Fruit fly (Drosophila melanogaster) whole organism, adult: ENCODE data around the gene CG4593.

ENCODE experiments used
- CG11617 ChIP-seq: fragments of 200-800 bp; sonication (Bioruptor generic); optimal IDR thresholded peaks from 2 replicates; lab custom pipeline; 2017; ENCODE audit warnings: mild to moderate bottlenecking, missing biosample characterization, missing genetic modification reagents, missing genetic modification characterization
- CG12768 ChIP-seq: fragments of 200-800 bp; sonication (Bioruptor generic); optimal IDR thresholded peaks from 2 replicates; lab custom pipeline; 2017; ENCODE audit warnings: missing biosample characterization, missing genetic modification characterization, mild to moderate bottlenecking, moderate library complexity, missing genetic modification reagents
- CG14711 ChIP-seq: fragments of 200-800 bp; sonication (Bioruptor generic); optimal IDR thresholded peaks from 2 replicates; lab custom pipeline; 2018; ENCODE audit warnings: missing biosample characterization, mild to moderate bottlenecking, missing genetic modification characterization, moderate library complexity
- CG1620 ChIP-seq: fragments of 200-800 bp; sonication (Bioruptor generic); optimal IDR thresholded peaks from 2 replicates; lab custom pipeline; 2016; ENCODE audit warnings: missing biosample characterization, missing genetic modification characterization
- CG33017 ChIP-seq: fragments of 200-800 bp; sonication (Bioruptor generic); optimal IDR thresholded peaks from 2 replicates; lab custom pipeline; 2018; ENCODE audit warnings: missing biosample characterization, mild to moderate bottlenecking, missing genetic modification characterization, moderate library complexity
- CG5204 ChIP-seq: fragments of 200-800 bp; sonication (Bioruptor generic); optimal IDR thresholded peaks from 2 replicates; lab custom pipeline; 2016; ENCODE audit warnings: missing biosample characterization, missing genetic modification characterization
- CG7045 ChIP-seq: fragments of 200-800 bp; sonication (Bioruptor generic); optimal IDR thresholded peaks from 2 replicates; lab custom pipeline; 2017; ENCODE audit warnings: missing biosample characterization, mild to moderate bottlenecking, missing genetic modification characterization
- CG7101 ChIP-seq: fragments of 200-800 bp; sonication (Bioruptor generic); optimal IDR thresholded peaks from 2 replicates; lab custom pipeline; 2018; ENCODE audit warnings: missing biosample characterization, mild to moderate bottlenecking, missing genetic modification characterization, moderate library complexity
- Clk ChIP-seq: fragments of 200-800 bp; sonication (Bioruptor generic); optimal IDR thresholded peaks from 2 replicates; lab custom pipeline; 2017; ENCODE audit warnings: missing biosample characterization, missing genetic modification characterization
- Crg-1 ChIP-seq: fragments of 200-800 bp; sonication (Bioruptor generic); optimal IDR thresholded peaks from 2 replicates; lab custom pipeline; 2016; ENCODE audit warnings: missing biosample characterization, missing genetic modification characterization
- Hr96 ChIP-seq: fragments of 200-800 bp; sonication (Bioruptor generic); optimal IDR thresholded peaks from 2 replicates; lab custom pipeline; 2016; ENCODE audit warnings: missing biosample characterization, missing genetic modification characterization
- Mnt ChIP-seq: fragments of 200-800 bp; sonication (Bioruptor generic); optimal IDR thresholded peaks from 2 replicates; lab custom pipeline; 2016; ENCODE audit warnings: missing biosample characterization, mild to moderate bottlenecking, missing genetic modification characterization
- bab1 ChIP-seq: fragments of 200-800 bp; sonication (Bioruptor generic); optimal IDR thresholded peaks from 3 replicates; lab custom pipeline; 2019; ENCODE audit warnings: missing biosample characterization, mild to moderate bottlenecking, missing genetic modification characterization, moderate library complexity
- cic ChIP-seq: fragments of 200-800 bp; sonication (Bioruptor generic); optimal IDR thresholded peaks from 2 replicates; lab custom pipeline; 2017; ENCODE audit warnings: missing biosample characterization, mild to moderate bottlenecking, missing genetic modification characterization, moderate library complexity
- cnc ChIP-seq, 2 experiments: fragments of >200 bp; optimal IDR thresholded peaks; 2 replicates each; lab custom pipeline; 2017
- kay ChIP-seq: fragments of 200-800 bp; sonication (Bioruptor generic); peaks from one replicate; lab custom pipeline; 2016; ENCODE audit warnings: missing biosample characterization, missing genetic modification characterization, borderline replicate concordance
- ovo ChIP-seq: fragments of 200-800 bp; sonication (Bioruptor generic); optimal IDR thresholded peaks from 2 replicates; lab custom pipeline; 2016; ENCODE audit warnings: missing biosample characterization, missing genetic modification characterization
- pad ChIP-seq: fragments of 200-800 bp; sonication (Bioruptor generic); optimal IDR thresholded peaks from 3 replicates; lab custom pipeline; 2017; ENCODE audit warnings: missing biosample characterization, missing genetic modification characterization, mild to moderate bottlenecking, moderate library complexity, missing genetic modification reagents
- tj ChIP-seq: fragments of 200-800 bp; sonication (Bioruptor generic); optimal IDR thresholded peaks from 3 replicates; lab custom pipeline; 2017; ENCODE audit warnings: missing biosample characterization, mild to moderate bottlenecking, missing genetic modification characterization, moderate library complexity
- toe ChIP-seq: fragments of 200-800 bp; sonication (Bioruptor generic); optimal IDR thresholded peaks from 2 replicates; lab custom pipeline; 2016; ENCODE audit warnings: missing biosample characterization, missing genetic modification characterization

Gene CG4593

dm6 chrX:7005444-7005843 is 8.2 kb upstream of the CG4593 start:
- TF ChIP-seq tj (GFP tag; lab: Kevin White, UChicago) (peak; percentile 62), Clk (GFP tag; lab: Kevin White, UChicago) (no peak)

- TF ChIP-seq bab1 (no peak), CG14711 (tag; lab: Kevin White, UChicago) (peak; percentile 13), CG33017 (tag; lab: Kevin White, UChicago) (no peak)
Measured at dm6 chrX:7007693-7008092, 6.0 kb upstream of the CG4593 start.

dm6 chrX:7008102-7009087 is 5.3 kb upstream of the CG4593 start:
- TF ChIP-seq bab1 = no peak
- peak; percentile 1 for TF ChIP-seq CG7101 (tag; lab: Kevin White, UChicago)

dm6 chrX:7011063-7011743 is 2.5 kb upstream of the CG4593 start, which contains the start of the genes cm, sloth1 and sloth2:
TSS of gene cm (minus strand) at chrX:7011145.
TSS of gene sloth1 (plus strand) at chrX:7011357.
TSS of gene sloth2 (plus strand) at chrX:7011357.
- TF ChIP-seq cic (GFP tag; lab: Kevin White, UChicago) (peak; percentile 11), ovo (GFP tag; lab: Kevin White, UChicago) (peak; percentile 82), Hr96 (peak; percentile 90), CG5204 (GFP tag; lab: Kevin White, UChicago) (peak; percentile 78), CG7101 (tag; lab: Kevin White, UChicago) (peak; percentile 94), cnc (optimal IDR thresholded peaks at IDR 0.05; lab: Kevin White, UChicago) (no peak), Mnt (peak; percentile 89), Clk (GFP tag; lab: Kevin White, UChicago) (no peak), bab1 (peak; percentile 96), CG33017 (tag; lab: Kevin White, UChicago) (peak; percentile 77), kay (GFP tag; lab: Kevin White, UChicago) (peak; percentile 74), CG7045 (GFP tag; lab: Kevin White, UChicago) (peak; percentile 59), tj (GFP tag; lab: Kevin White, UChicago) (peak; percentile 76), CG14711 (tag; lab: Kevin White, UChicago) (peak; percentile 87), CG11617 (GFP tag; lab: Kevin White, UChicago) (peak; percentile 87), CG12768 (GFP tag; lab: Kevin White, UChicago) (peak; percentile 48), pad (GFP tag; lab: Kevin White, UChicago) (peak; percentile 77), toe (GFP tag; lab: Kevin White, UChicago) (peak; percentile 79), Crg-1 (GFP tag; lab: Kevin White, UChicago) (peak; percentile 91), CG1620 (GFP tag; lab: Kevin White, UChicago) (peak; percentile 93)

dm6 chrX:7014931-7015428 is 1.3 kb downstream of the CG4593 start:
- TF ChIP-seq CG33017 (tag; lab: Kevin White, UChicago) (no peak), CG14711 (tag; lab: Kevin White, UChicago) (peak; percentile 19), CG5204 (GFP tag; lab: Kevin White, UChicago) (peak; percentile 2), bab1 (peak; percentile 72), CG7101 (tag; lab: Kevin White, UChicago) (peak; percentile 43), cnc (optimal IDR thresholded peaks at IDR 0.05; lab: Kevin White, UChicago) (no peak), CG12768 (GFP tag; lab: Kevin White, UChicago) (no peak), toe (GFP tag; lab: Kevin White, UChicago) (peak; percentile 23), ovo (GFP tag; lab: Kevin White, UChicago) (no peak), tj (GFP tag; lab: Kevin White, UChicago) (no peak), Hr96 (peak; percentile 66), cic (GFP tag; lab: Kevin White, UChicago) (peak; percentile 98), Clk (GFP tag; lab: Kevin White, UChicago) (no peak), CG7045 (GFP tag; lab: Kevin White, UChicago) (no peak), kay (GFP tag; lab: Kevin White, UChicago) (peak; percentile 78), CG11617 (GFP tag; lab: Kevin White, UChicago) (peak; percentile 44), CG1620 (GFP tag; lab: Kevin White, UChicago) (peak; percentile 13), Crg-1 (GFP tag; lab: Kevin White, UChicago) (peak; percentile 31), pad (GFP tag; lab: Kevin White, UChicago) (peak; percentile 18), Mnt (peak; percentile 47)

- TF ChIP-seq Crg-1 (GFP tag; lab: Kevin White, UChicago) = no peak
- TF ChIP-seq Mnt = no peak
- TF ChIP-seq CG7101 (tag; lab: Kevin White, UChicago) = no peak
- no peak for TF ChIP-seq cic (GFP tag; lab: Kevin White, UChicago)
- no peak for TF ChIP-seq bab1
- TF ChIP-seq CG12768 (GFP tag; lab: Kevin White, UChicago) = no peak
- no peak for TF ChIP-seq CG5204 (GFP tag; lab: Kevin White, UChicago)
- no peak for TF ChIP-seq CG33017 (tag; lab: Kevin White, UChicago)
- TF ChIP-seq cnc (optimal IDR thresholded peaks at IDR 0.05; lab: Kevin White, UChicago) = no peak
- TF ChIP-seq CG7045 (GFP tag; lab: Kevin White, UChicago) = no peak
- TF ChIP-seq CG11617 (GFP tag; lab: Kevin White, UChicago) = no peak
- no peak for TF ChIP-seq tj (GFP tag; lab: Kevin White, UChicago)
- TF ChIP-seq ovo (GFP tag; lab: Kevin White, UChicago) = no peak
- no peak for TF ChIP-seq Hr96
- TF ChIP-seq kay (GFP tag; lab: Kevin White, UChicago) = no peak
- TF ChIP-seq CG1620 (GFP tag; lab: Kevin White, UChicago) = no peak
- TF ChIP-seq CG14711 (tag; lab: Kevin White, UChicago) = no peak
- TF ChIP-seq toe (GFP tag; lab: Kevin White, UChicago) = no peak
Measured at dm6 chrX:7034892-7035291, 21.2 kb downstream of the CG4593 start.
